Worm (Caenorhabditis elegans) whole organism, L4 larva: Measurements from ENCODE around the gene sqrd-1.

Experiments
- ZK546.5 ChIP-seq, 2 experiments: sonication (generic microtip); optimal IDR thresholded peaks; 2 replicates each; lab custom pipeline; 2017; ENCODE audit warnings: missing biosample characterization in 2 of 2, missing genetic modification characterization in 2 of 2
- arid-1 ChIP-seq: fragments of 200-800 bp; sonication (Bioruptor generic); conservative IDR thresholded peaks from 2 replicates; pipeline ENCODE4 v1.3.6; 2022; ENCODE audit warnings: missing genetic modification reagents, missing genetic modification characterization, missing compliant biosample characterization
- saeg-2 ChIP-seq: fragments of 200-800 bp; sonication (Bioruptor generic); IDR thresholded peaks from 2 replicates; pipeline ENCODE4 v1.3.6; 2022; ENCODE audit warnings: missing genetic modification reagents, missing genetic modification characterization, missing compliant biosample characterization

- no peak for TF ChIP-seq saeg-2
- TF ChIP-seq ZK546.5 (tag; optimal IDR thresholded peaks at IDR 0.05; lab: Kevin White, UChicago), result no peak
- TF ChIP-seq arid-1 (GFP tag; lab: Robert Waterston, UW), result no peak
Observed at ce11 chrIV:14272561-14272960, 52.9 kb downstream of the sqrd-1 start.
